Worm (Caenorhabditis elegans) whole organism, L3 larva: Measurements from ENCODE around the gene B0310.1.

Experiments
- elt-1 ChIP-seq: fragments of 150-350 bp; optimal IDR thresholded peaks from 2 replicates; lab custom pipeline; 2014; ENCODE audit warnings: missing biosample characterization, missing genetic modification characterization
- sea-2 ChIP-seq: fragments of 150-350 bp; sonication (generic microtip); optimal IDR thresholded peaks from 4 replicates; lab custom pipeline; 2014; ENCODE audit warnings: missing biosample characterization, missing genetic modification reagents, missing genetic modification characterization
- skn-1 ChIP-seq: fragments of 150-350 bp; optimal IDR thresholded peaks from 2 replicates; lab custom pipeline; 2014; ENCODE audit warnings: missing biosample characterization, missing genetic modification characterization

DNA sequence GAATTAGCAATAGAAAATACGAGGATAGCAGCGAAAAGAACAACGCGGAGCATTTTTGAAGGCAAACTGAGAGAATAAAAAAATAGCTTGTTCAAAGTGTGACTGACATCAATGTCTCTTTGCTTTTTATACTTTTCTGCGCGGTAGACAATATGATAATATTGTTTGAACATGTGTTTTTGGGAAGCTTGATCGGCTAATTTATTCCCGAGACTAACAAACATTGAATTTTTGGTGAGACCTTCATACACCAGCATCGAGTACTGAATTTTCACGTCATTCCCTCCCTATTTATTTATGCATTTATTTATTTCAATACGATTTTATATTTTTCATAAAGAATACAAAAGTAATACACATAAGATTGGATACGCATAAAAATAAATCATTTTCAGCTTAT is 37.9 kb downstream of the B0310.1 start, which contains the start of gene B0310.6:
- no peak for TF ChIP-seq sea-2
- TF ChIP-seq skn-1: no peak
- no peak for TF ChIP-seq elt-1 (tag; lab: Kevin White, UChicago)
